Worm (Caenorhabditis elegans) whole organism, L1 larva: ENCODE results near the gene Y27F2A.6.

Experiments used
- C16A3.4 ChIP-seq: fragments of 150-350 bp; optimal IDR thresholded peaks from 2 replicates; lab custom pipeline; 2014; ENCODE audit warnings: missing biosample characterization, missing genetic modification characterization
- C34B4.2 ChIP-seq: sonication (generic microtip); optimal IDR thresholded peaks from 2 replicates; lab custom pipeline; 2017; ENCODE audit warnings: mild to moderate bottlenecking, missing genetic modification characterization, missing compliant biosample characterization
- alr-1 ChIP-seq: fragments of 200-800 bp; sonication (Bioruptor generic); optimal IDR thresholded peaks from 2 replicates; lab custom pipeline; 2018; ENCODE audit warnings: borderline replicate concordance, mild to moderate bottlenecking, missing genetic modification characterization, missing compliant biosample characterization
- aly-2 ChIP-seq: fragments of 150-350 bp; optimal IDR thresholded peaks from 2 replicates; lab custom pipeline; 2014; ENCODE audit warnings: missing biosample characterization, missing genetic modification characterization
- blmp-1 ChIP-seq: fragments of 150-350 bp; optimal IDR thresholded peaks from 2 replicates; lab custom pipeline; 2014; ENCODE audit warnings: missing biosample characterization, missing genetic modification characterization
- ceh-90 ChIP-seq: sonication (generic microtip); optimal IDR thresholded peaks from 2 replicates; lab custom pipeline; 2016; ENCODE audit warnings: missing genetic modification characterization, missing compliant biosample characterization
- dpl-1 ChIP-seq, 3 experiments: fragments of 150-350 bp in 2 of 3; sonication (generic microtip) in 1 of 3; optimal IDR thresholded peaks; 2 replicates each; lab custom pipeline; 2014 to 2017; ENCODE audit warnings: missing biosample characterization in 3 of 3, missing genetic modification characterization in 3 of 3, missing genetic modification reagents in 3 of 3
- dsc-1 ChIP-seq: sonication (generic microtip); optimal IDR thresholded peaks from 2 replicates; lab custom pipeline; 2016; ENCODE audit warnings: mild to moderate bottlenecking, missing genetic modification characterization, missing compliant biosample characterization
- efl-3 ChIP-seq: fragments of 200-800 bp; sonication (Bioruptor generic); optimal IDR thresholded peaks from 2 replicates; lab custom pipeline; 2018; ENCODE audit warnings: mild to moderate bottlenecking, missing genetic modification characterization, missing compliant biosample characterization
- elt-2 ChIP-seq: sonication (generic microtip); optimal IDR thresholded peaks from 2 replicates; lab custom pipeline; 2016; ENCODE audit warnings: missing genetic modification characterization, mild to moderate bottlenecking, inconsistent platforms, missing compliant biosample characterization, missing genetic modification reagents
- ets-5 ChIP-seq: fragments of 200-800 bp; sonication (Bioruptor generic); IDR thresholded peaks from 2 replicates; pipeline ENCODE4 v1.3.6; 2022; ENCODE audit warnings: missing genetic modification characterization, missing compliant biosample characterization
- fkh-8 ChIP-seq: sonication (generic microtip); optimal IDR thresholded peaks from 2 replicates; lab custom pipeline; 2016; ENCODE audit warnings: mild to moderate bottlenecking, missing genetic modification characterization, missing compliant biosample characterization
- fos-1 ChIP-seq: fragments of 150-350 bp; optimal IDR thresholded peaks from 2 replicates; lab custom pipeline; 2014; ENCODE audit warnings: missing biosample characterization, missing genetic modification characterization
- hlh-17 ChIP-seq: fragments of 200-800 bp; sonication (Bioruptor generic); optimal IDR thresholded peaks from 2 replicates; lab custom pipeline; 2018; ENCODE audit warnings: missing genetic modification characterization, mild to moderate bottlenecking, missing compliant biosample characterization, moderate library complexity, borderline replicate concordance
- hpl-2 ChIP-seq: fragments of 150-350 bp; optimal IDR thresholded peaks from 2 replicates; lab custom pipeline; 2014; ENCODE audit warnings: missing biosample characterization, missing genetic modification reagents, missing genetic modification characterization
- lin-13 ChIP-seq: fragments of 150-350 bp; optimal IDR thresholded peaks from 2 replicates; lab custom pipeline; 2014; ENCODE audit warnings: missing biosample characterization, missing genetic modification reagents, missing genetic modification characterization
- lin-15B ChIP-seq: fragments of 150-350 bp; sonication (generic microtip); optimal IDR thresholded peaks from 3 replicates; lab custom pipeline; 2014; ENCODE audit warnings: missing biosample characterization, missing genetic modification characterization
- lsy-2 ChIP-seq, 2 experiments: fragments of 150-350 bp; optimal IDR thresholded peaks; 2 replicates each; lab custom pipeline; 2014; ENCODE audit warnings: missing biosample characterization in 2 of 2, missing genetic modification characterization in 2 of 2
- mep-1 ChIP-seq: fragments of 150-350 bp; optimal IDR thresholded peaks from 2 replicates; lab custom pipeline; 2014; ENCODE audit warnings: missing biosample characterization, missing genetic modification characterization
- nhr-19 ChIP-seq: fragments of 200-800 bp; sonication (Bioruptor generic); conservative IDR thresholded peaks from 2 replicates; pipeline ENCODE4 v1.3.6; 2022; ENCODE audit warnings: missing genetic modification characterization, missing compliant biosample characterization
- nhr-28 ChIP-seq: fragments of 150-350 bp; optimal IDR thresholded peaks from 2 replicates; lab custom pipeline; 2014; ENCODE audit warnings: missing biosample characterization, missing genetic modification characterization
- nhr-71 ChIP-seq: sonication (generic microtip); optimal IDR thresholded peaks from 2 replicates; lab custom pipeline; 2016; ENCODE audit warnings: mild to moderate bottlenecking, missing genetic modification characterization, moderate library complexity, missing compliant biosample characterization
- nhr-77 ChIP-seq: fragments of 150-350 bp; optimal IDR thresholded peaks from 2 replicates; lab custom pipeline; 2014; ENCODE audit warnings: missing biosample characterization, missing genetic modification characterization
- nhr-84 ChIP-seq: sonication (generic microtip); optimal IDR thresholded peaks from 2 replicates; lab custom pipeline; 2017; ENCODE audit warnings: missing biosample characterization, missing genetic modification characterization
- nhr-85 ChIP-seq: sonication (generic microtip); peaks from one replicate; lab custom pipeline; 2016; ENCODE audit warnings: missing genetic modification characterization, inconsistent platforms, missing compliant biosample characterization
- nhr-90 ChIP-seq: sonication (generic microtip); optimal IDR thresholded peaks from 2 replicates; lab custom pipeline; 2016; ENCODE audit warnings: mild to moderate bottlenecking, missing genetic modification characterization, missing compliant biosample characterization; ENCODE audit not compliant: poor library complexity
- pax-3 ChIP-seq: fragments of 200-800 bp; sonication (Bioruptor generic); optimal IDR thresholded peaks from 2 replicates; lab custom pipeline; 2018; ENCODE audit warnings: mild to moderate bottlenecking, missing genetic modification characterization, moderate library complexity, missing compliant biosample characterization
- rnt-1 ChIP-seq: sonication (generic microtip); optimal IDR thresholded peaks from 2 replicates; lab custom pipeline; 2016; ENCODE audit warnings: mild to moderate bottlenecking, missing genetic modification characterization, moderate library complexity, missing compliant biosample characterization
- skn-1 ChIP-seq: fragments of 150-350 bp; optimal IDR thresholded peaks from 2 replicates; lab custom pipeline; 2014; ENCODE audit warnings: missing biosample characterization, missing genetic modification characterization
- sox-4 ChIP-seq: sonication (generic microtip); optimal IDR thresholded peaks from 2 replicates; lab custom pipeline; 2016; ENCODE audit warnings: missing genetic modification characterization, missing compliant biosample characterization
- sup-37 ChIP-seq: fragments of 200-800 bp; sonication (Bioruptor generic); optimal IDR thresholded peaks from 2 replicates; lab custom pipeline; 2018; ENCODE audit warnings: mild to moderate bottlenecking, missing genetic modification characterization, missing compliant biosample characterization
- swsn-7 ChIP-seq: sonication (generic microtip); optimal IDR thresholded peaks from 2 replicates; lab custom pipeline; 2016; ENCODE audit warnings: missing genetic modification characterization, missing compliant biosample characterization
- unc-62 ChIP-seq: fragments of 150-350 bp; optimal IDR thresholded peaks from 2 replicates; lab custom pipeline; 2014; ENCODE audit warnings: missing biosample characterization, missing genetic modification reagents, missing genetic modification characterization
- unc-86 ChIP-seq: sonication (generic microtip); optimal IDR thresholded peaks from 2 replicates; lab custom pipeline; 2016; ENCODE audit warnings: missing genetic modification characterization, missing compliant biosample characterization
- unc-98 ChIP-seq: fragments of 200-800 bp; sonication (Bioruptor generic); IDR thresholded peaks from 2 replicates; pipeline ENCODE4 v1.3.6; 2022; ENCODE audit warnings: missing genetic modification characterization, missing compliant biosample characterization
- vab-15 ChIP-seq: sonication (generic microtip); optimal IDR thresholded peaks from 2 replicates; lab custom pipeline; 2017; ENCODE audit warnings: missing genotype, mild to moderate bottlenecking, missing genetic modification characterization, missing compliant biosample characterization

The Y27F2A.6 gene

ce11 chrII:3154383-3154782 lies 28.8 kb downstream of the Y27F2A.6 start, which contains the start of gene sri-32:
Gene sri-32, minus strand, starts transcription at chrII:3154483.
- TF ChIP-seq nhr-85 (tag; lab: Kevin White, UChicago) (no peak), ets-5 (GFP tag; lab: Robert Waterston, UW) (no peak), sox-4 (tag; lab: Kevin White, UChicago) (no peak), skn-1 (tag; lab: Kevin White, UChicago) (no peak), elt-2 (no peak), nhr-84 (no peak), dsc-1 (no peak), fkh-8 (tag; lab: Kevin White, UChicago) (no peak), nhr-71 (tag; lab: Kevin White, UChicago) (no peak), unc-86 (tag; lab: Kevin White, UChicago) (no peak), nhr-90 (tag; lab: Kevin White, UChicago) (no peak), mep-1 (tag; lab: Kevin White, UChicago) (no peak), hpl-2 (GFP tag; lab: Kevin White, UChicago) (no peak)

ce11 chrII:3151615-3152014 lies 31.6 kb downstream of the Y27F2A.6 start, which contains the start of the genes T10D4.14 and T10D4.19:
Gene T10D4.14, minus strand, starts transcription at chrII:3151715.
Gene T10D4.19, plus strand, starts transcription at chrII:3151918.
- TF ChIP-seq hpl-2 (GFP tag; lab: Kevin White, UChicago), result no peak
- TF ChIP-seq alr-1 (tag; lab: Kevin White, UChicago), result no peak
- no peak for TF ChIP-seq C16A3.4 (tag; lab: Kevin White, UChicago)
- TF ChIP-seq nhr-85 (tag; lab: Kevin White, UChicago), result no peak
- TF ChIP-seq sox-4 (tag; lab: Kevin White, UChicago), result no peak
- TF ChIP-seq dpl-1 (GFP tag; optimal IDR thresholded peaks at IDR 0.05; lab: Kevin White, UChicago), result no peak
- TF ChIP-seq blmp-1 (tag; lab: Kevin White, UChicago), result no peak
- TF ChIP-seq ceh-90 (tag; lab: Kevin White, UChicago), result no peak
- no peak for TF ChIP-seq lin-13 (GFP tag; lab: Kevin White, UChicago)

- TF ChIP-seq swsn-7 (tag; lab: Kevin White, UChicago) (no peak), fos-1 (no peak), unc-98 (no peak), nhr-90 (tag; lab: Kevin White, UChicago) (no peak), nhr-28 (tag; lab: Kevin White, UChicago) (no peak)
These were observed 33.5 kb downstream of the Y27F2A.6 start, which contains the start of the genes T10D4.11 and T10D4.1 for ce11 chrII:3149521-3150190. Gene T10D4.11, minus strand, starts transcription at chrII:3149621. Gene T10D4.1, plus strand, starts transcription at chrII:3150140.

- no peak for TF ChIP-seq lin-13 (GFP tag; lab: Kevin White, UChicago)
- no peak for TF ChIP-seq swsn-7 (tag; lab: Kevin White, UChicago)
- TF ChIP-seq vab-15, result no peak
- TF ChIP-seq nhr-77 (tag; lab: Kevin White, UChicago), result no peak
- no peak for TF ChIP-seq efl-3 (GFP tag; lab: Kevin White, UChicago)
- no peak for TF ChIP-seq lin-15B (tag; lab: Kevin White, UChicago)
- TF ChIP-seq hlh-17 (GFP tag; lab: Kevin White, UChicago), result no peak
- no peak for TF ChIP-seq lsy-2 (tag; optimal IDR thresholded peaks at IDR 0.05; lab: Kevin White, UChicago)
- no peak for TF ChIP-seq aly-2
- TF ChIP-seq unc-62 (GFP tag; lab: Kevin White, UChicago), result no peak
- no peak for TF ChIP-seq C34B4.2 (tag; lab: Kevin White, UChicago)
- TF ChIP-seq rnt-1, result no peak
- no peak for TF ChIP-seq sup-37 (GFP tag; lab: Kevin White, UChicago)
- TF ChIP-seq nhr-19, result no peak
- TF ChIP-seq alr-1 (tag; lab: Kevin White, UChicago), result no peak
- TF ChIP-seq elt-2, result no peak
- no peak for TF ChIP-seq ets-5 (GFP tag; lab: Robert Waterston, UW)
- no peak for TF ChIP-seq pax-3 (tag; lab: Kevin White, UChicago)
- TF ChIP-seq nhr-84, result no peak
- no peak for TF ChIP-seq blmp-1 (tag; lab: Kevin White, UChicago)
- TF ChIP-seq, all 84 proteins: peak for 0
These were observed 34.8 kb downstream of the Y27F2A.6 start for ce11 chrII:3148404-3148803.
